Worm (Caenorhabditis elegans) whole organism, dauer: ENCODE measurements around the gene Y43F4A.1.
"Not testable (repeated sequence)": the region's sequence is repeated elsewhere in the genome, so short reads cannot be mapped to it uniquely, and the experiment has no call there.

Experiments used
- unc-62 ChIP-seq: sonication (generic microtip); optimal IDR thresholded peaks from 2 replicates; lab custom pipeline; 2017; ENCODE audit warnings: missing biosample characterization, missing genetic modification reagents, missing genetic modification characterization

The Y43F4A.1 gene

DNA sequence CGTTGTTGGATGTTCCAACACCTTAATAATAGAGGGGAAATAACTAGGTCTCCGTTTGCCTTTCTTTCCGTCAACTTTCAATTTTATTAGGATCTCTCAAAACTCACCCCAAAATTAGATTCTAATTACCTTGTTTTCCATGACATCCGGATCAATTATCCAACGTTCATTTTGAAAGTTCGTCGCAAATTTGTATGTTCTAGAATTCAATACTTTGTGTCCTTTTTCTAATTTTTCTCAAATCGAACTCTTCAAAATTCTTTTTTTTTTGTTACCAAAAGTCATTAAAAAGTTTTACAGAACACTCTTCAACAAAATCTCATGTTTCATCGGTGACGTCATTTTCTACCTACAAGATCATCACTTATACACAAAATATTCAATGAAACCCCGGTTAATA is at the start of gene Y43F4A.1:
Gene Y43F4A.1, plus strand, starts transcription at position 301 of the 400 bp plus-strand sequence.
- no peak for TF ChIP-seq unc-62 (GFP tag; lab: Kevin White, UChicago)

DNA sequence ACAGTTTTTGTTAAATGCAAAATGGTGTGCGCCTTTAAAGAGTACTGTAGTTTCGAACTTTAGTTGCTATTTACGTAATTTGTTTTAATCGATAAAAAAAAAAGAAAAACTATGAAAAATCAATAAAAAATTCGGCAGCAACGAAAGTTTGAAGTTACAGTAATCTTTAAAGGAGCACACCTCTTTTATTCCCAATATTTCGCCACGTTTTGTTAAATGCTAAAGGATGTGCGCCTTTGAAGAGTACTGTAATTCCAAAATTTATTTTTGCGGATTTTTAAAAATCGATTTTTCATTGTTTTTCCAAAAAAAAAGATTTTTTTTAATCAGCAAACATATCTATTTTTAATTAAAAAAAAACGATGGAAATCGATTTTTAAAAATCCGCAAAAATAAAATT is 49.2 kb upstream of the Y43F4A.1 start:
- no peak for TF ChIP-seq unc-62 (GFP tag; lab: Kevin White, UChicago)

- no peak for TF ChIP-seq unc-62 (GFP tag; lab: Kevin White, UChicago)
Observed at ce11 chrIII:13176876-13177275, 46.0 kb upstream of the Y43F4A.1 start.

- no peak for TF ChIP-seq unc-62 (GFP tag; lab: Kevin White, UChicago)
Observed at ce11 chrIII:13182003-13182402, 40.9 kb upstream of the Y43F4A.1 start.

DNA sequence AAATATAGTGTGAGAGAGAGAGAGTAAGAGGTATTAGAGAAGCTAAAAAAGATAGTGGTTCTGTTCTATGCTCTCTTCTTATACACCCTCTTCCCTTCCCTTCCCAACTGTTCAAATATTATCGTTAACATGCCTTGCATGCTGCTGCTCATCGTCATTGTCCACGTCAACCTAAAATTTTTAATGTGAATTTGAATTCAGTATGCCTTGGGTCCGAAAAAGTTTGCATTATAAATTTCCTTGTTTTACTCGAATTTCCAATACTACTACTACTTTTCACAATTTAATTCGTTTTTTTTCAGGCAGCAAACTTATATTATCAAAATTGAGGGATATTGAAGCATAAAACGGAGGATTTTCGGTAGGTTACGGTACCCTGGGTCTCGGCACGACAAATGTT is 35.8 kb upstream of the Y43F4A.1 start, which contains the start of gene gly-5:
Gene gly-5, plus strand, starts transcription at position 301 of the 400 bp plus-strand sequence.
- TF ChIP-seq unc-62 (GFP tag; lab: Kevin White, UChicago), result no peak

DNA sequence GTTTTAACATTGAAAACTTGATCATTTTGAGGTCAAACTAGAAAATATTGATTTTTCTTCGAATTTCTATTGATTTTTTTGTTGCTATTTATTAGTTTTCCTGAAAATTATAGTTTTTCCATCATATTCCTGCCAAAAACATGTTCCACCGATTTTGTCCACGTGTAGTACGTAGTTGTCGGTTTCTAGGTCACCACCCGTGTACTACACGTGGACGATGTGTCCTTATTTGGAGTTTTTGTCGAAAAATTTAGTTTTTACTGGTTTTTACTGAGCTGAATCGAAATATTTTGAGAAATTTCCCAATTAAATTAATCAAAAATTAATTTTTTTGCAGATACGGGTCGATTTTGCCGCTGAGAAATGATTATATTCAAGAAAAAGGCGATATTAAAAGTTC is 35.1 kb upstream of the Y43F4A.1 start:
- TF ChIP-seq unc-62 (GFP tag; lab: Kevin White, UChicago), result no peak

ce11 chrIII:13201079-13201478 is 21.8 kb upstream of the Y43F4A.1 start:
- TF ChIP-seq unc-62 (GFP tag; lab: Kevin White, UChicago), result no peak

DNA sequence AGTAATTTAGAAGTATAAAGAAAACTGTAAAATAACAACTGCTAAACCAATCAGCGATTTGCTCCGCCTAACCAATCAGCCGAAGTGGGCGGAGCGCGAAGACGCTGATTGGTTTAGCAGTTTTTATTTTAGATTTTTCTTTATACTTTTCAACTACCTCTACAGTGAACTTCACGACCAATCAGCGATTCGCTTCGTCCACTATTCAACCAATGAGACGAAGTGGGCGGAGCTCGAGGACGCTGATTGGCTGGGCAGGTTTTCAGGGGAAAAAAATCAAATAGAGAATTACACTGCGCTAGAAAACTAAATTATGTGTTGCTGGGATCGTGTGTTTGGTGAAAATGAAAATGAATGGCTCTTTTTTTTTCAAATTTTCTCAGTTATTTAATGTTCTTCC is 21.0 kb upstream of the Y43F4A.1 start:
- TF ChIP-seq unc-62 (GFP tag; lab: Kevin White, UChicago), result no peak

DNA sequence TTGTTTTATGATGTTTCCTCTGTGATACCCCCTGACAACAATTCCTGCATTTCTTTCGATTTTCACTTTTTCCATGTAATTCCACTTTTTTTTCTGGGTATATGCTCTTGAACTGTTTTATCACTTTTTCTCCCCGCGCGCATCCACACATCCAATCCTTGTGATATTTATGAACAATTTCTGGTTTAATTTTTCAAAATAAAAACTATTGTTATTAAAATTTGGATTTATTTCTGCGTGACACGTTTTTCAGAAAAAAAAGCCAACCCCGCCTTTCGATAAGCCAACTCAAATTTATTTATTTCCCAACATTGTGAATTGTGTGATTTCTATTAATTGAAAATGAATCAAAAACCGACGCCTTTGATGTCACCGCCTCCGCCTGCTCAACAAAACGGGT is 18.2 kb upstream of the Y43F4A.1 start, which contains the start of gene Y39E4B.11:
Gene Y39E4B.11, plus strand, starts transcription at position 301 of the 400 bp plus-strand sequence.
- TF ChIP-seq unc-62 (GFP tag; lab: Kevin White, UChicago), result no peak

- TF ChIP-seq unc-62 (GFP tag; lab: Kevin White, UChicago), result no peak
Observed at ce11 chrIII:13208978-13209377, 13.9 kb upstream of the Y43F4A.1 start.

- TF ChIP-seq unc-62 (GFP tag; lab: Kevin White, UChicago), result no peak
Observed at ce11 chrIII:13212366-13212765, 10.5 kb upstream of the Y43F4A.1 start, which contains the start of gene tsp-3. tsp-3 (plus strand) TSS chrIII:13212666.

DNA sequence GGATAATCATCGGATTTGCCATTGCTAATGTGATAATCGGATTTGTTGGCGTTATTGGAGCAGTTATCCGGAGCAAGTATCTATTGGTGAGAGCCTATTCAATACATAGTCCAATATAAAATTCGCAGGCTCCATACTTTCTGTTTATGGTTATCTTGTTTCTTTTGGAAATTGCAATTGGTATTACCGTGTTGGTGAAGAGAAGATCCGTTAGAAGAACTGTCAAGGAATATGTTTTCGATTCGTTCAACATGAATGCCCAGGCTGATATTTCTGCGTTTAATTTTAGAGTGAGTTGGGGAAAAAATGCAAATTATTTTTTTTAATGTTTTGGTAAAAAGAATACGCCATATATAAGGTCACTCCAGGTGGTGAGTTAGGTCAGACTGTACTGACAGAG is 9.8 kb upstream of the Y43F4A.1 start:
- no peak for TF ChIP-seq unc-62 (GFP tag; lab: Kevin White, UChicago)

DNA sequence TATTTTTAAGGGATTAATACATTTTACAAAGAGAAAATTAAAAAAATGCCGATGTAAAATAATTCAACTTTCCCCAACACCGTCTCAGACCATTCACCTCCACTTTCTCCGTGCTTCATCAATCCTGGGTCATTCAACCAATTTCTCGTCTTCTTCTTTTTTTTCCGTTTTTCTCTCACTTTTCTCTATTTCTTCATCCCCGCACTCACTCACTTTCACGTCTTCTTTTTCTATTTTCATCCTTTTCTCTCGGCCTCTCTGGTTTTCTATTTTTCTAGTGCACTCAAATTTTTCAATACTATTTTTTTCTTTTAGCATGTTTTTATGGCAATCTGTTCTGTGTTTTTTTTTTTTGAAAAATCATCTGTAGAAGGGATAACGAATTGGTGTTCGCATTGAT is 7.2 kb upstream of the Y43F4A.1 start:
- no peak for TF ChIP-seq unc-62 (GFP tag; lab: Kevin White, UChicago)

DNA sequence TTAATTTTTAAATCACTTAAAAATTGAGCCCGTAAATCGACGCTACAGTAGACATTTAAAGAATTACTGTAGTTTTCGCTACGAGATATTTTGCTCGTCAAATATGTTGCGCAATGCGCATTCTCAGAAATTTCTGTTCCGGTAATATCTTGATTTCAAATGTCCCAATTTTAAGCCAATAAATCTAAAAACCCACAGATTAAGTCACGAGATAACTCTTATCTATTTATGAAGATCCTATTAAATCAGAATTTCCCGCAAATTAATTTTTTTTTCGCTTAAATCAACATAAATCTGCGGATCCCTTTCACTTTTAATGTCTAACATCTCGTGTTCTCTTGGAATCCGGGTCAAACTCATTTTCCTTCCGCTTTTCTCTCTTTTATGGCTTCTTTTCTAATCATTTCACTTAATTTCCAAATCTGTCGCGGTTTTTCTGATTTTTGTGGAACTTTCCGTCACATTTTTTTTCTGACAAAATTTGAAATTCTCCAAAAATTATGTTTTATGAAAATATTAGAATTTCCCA is 6.3 kb upstream of the Y43F4A.1 start:
- no peak for TF ChIP-seq unc-62 (GFP tag; lab: Kevin White, UChicago)

DNA sequence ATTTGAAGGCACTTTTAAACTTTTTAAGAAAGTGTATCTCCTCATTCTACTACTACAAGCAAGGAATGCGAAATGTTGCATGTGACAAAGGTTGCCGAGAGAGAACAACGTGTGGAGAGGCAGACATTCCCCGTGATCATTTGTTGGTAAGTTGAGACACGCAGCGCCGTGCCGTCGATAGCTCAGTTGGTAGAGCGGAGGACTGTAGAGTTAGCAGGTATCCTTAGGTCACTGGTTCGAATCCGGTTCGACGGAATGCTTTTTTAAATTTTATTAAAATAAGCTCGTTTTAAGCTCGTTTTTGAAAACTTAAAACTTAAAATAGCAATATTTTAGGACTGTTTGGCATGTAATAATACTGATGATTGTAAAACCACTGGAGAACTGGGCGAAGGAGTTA is 1.5 kb downstream of the Y43F4A.1 start:
- no peak for TF ChIP-seq unc-62 (GFP tag; lab: Kevin White, UChicago)

DNA sequence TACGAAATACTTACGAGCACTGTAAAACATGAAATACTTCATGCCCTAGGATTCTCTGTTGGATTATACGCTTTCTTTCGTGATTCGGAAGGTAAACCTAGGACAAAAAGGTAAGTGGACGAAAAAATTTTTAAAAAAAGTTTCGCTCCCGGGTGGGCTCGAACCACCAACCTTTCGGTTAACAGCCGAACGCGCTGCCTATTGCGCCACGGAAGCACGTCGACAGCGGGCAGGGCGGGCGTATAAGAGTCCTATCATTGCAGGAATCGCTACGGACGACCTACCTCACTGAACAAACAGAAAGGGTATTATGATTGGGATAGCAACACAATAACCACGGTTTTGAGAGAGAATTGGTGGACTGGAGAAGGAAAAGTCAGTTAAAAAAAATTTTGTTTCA is 2.1 kb downstream of the Y43F4A.1 start:
- no peak for TF ChIP-seq unc-62 (GFP tag; lab: Kevin White, UChicago)

DNA sequence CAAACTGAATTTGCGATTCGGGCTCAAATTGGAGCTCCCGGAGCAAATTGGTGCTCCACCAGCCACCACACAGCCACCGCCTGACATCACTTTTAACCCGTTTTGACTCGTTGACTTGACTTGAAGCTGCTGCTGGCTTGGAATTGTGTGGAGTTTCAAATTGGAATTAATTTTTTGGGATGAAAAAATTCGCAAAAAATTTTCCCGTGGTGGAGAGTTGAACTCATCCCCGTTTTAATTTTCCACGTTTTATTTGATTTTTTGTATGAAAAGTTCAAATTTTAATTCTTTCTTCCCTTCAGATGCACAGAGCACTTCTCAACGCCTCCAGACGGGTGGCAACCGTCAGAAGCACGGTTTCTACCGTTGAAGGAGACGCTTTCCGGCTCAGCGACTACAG is 22.4 kb downstream of the Y43F4A.1 start, which contains the start of gene Y43F4A.4:
Gene Y43F4A.4, plus strand, starts transcription at position 301 of the 400 bp plus-strand sequence.
- TF ChIP-seq unc-62 (GFP tag; lab: Kevin White, UChicago), result not testable (repeated sequence)
